Fruit fly (Drosophila melanogaster) whole organism: ENCODE results near the gene CG6441.

Experiments used
- CG8478 ChIP-seq: fragments of >200 bp; optimal IDR thresholded peaks from 2 replicates; lab custom pipeline; 2018; ENCODE audit warnings: inconsistent platforms
- Dll ChIP-seq: fragments of >200 bp; optimal IDR thresholded peaks from 2 replicates; lab custom pipeline; 2017
- EcR ChIP-seq, 2 experiments: fragments of >200 bp; optimal IDR thresholded peaks; 2 replicates each; lab custom pipeline; 2017; ENCODE audit warnings: missing biosample characterization in 2 of 2, missing genetic modification characterization in 2 of 2, missing genetic modification reagents in 2 of 2
- pan ChIP-seq: fragments of >200 bp; optimal IDR thresholded peaks from 2 replicates; lab custom pipeline; 2017
- psq ChIP-seq: fragments of >200 bp; optimal IDR thresholded peaks from 2 replicates; lab custom pipeline; 2017

DNA sequence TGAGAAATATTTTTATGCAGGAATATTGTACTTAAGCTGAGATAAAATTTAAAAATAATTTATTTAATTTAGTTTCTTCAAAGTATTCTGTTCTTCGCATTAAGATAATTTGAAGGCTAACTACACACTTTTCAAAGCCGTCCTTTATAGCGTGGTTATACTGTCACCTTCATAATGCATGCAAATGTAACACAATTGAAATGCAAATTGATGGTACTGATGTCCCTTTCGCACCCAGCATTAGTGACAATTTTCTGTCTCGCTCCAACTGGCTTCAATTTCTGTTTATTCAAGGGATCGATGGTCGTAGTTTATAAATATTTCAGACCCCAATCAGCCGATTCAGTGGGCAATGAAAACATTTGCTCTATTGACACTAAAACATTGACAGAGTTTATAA, 36.0 kb upstream of the CG6441 start:
- TF ChIP-seq psq: no peak
- no peak for TF ChIP-seq Dll
- TF ChIP-seq pan: no peak
- TF ChIP-seq EcR (GFP tag; optimal IDR thresholded peaks at IDR 0.05; lab: Kevin White, UChicago): no peak
- no peak for TF ChIP-seq CG8478 (lab: Kevin White, UChicago)
